Worm (Caenorhabditis elegans) whole organism, mixed stage, embryonic: ENCODE measurements around the gene F34H10.3.

Experiments used
- mab-5 ChIP-seq: fragments of 150-350 bp; optimal IDR thresholded peaks from 2 replicates; lab custom pipeline; 2014; ENCODE audit warnings: missing biosample characterization, missing genetic modification characterization
- ztf-11 ChIP-seq: fragments of 150-350 bp; optimal IDR thresholded peaks from 2 replicates; lab custom pipeline; 2014; ENCODE audit warnings: missing biosample characterization, missing genetic modification characterization

DNA sequence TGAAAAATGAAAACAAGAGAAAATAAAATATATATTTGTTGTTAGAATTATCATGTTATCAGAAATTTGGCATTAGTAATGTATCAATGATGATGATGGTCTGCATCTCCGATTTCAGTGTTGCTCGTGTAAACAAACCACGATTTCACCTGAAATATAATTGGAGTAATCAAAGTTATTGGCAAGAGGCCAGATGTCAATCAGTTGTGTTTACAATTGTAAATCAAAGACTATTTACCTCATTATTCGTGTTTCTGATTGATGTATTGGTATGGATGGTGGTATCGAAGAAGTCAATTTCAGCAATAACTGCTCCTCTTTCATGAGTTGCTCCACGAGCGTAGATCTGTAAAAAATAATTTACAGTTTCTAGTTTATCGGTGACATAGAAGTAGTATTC lies 41.2 kb upstream of the F34H10.3 start:
- TF ChIP-seq ztf-11 (tag; lab: Kevin White, UChicago) (no peak), mab-5 (tag; lab: Kevin White, UChicago) (no peak)
